Fruit fly (Drosophila melanogaster) whole organism, embryonic: ENCODE measurements around the gene CG17109.
A peak's percentile ranks its signal among the peaks of the same experiment; 100 is the strongest.

Source experiments
- Adf1 ChIP-seq: fragments of 200-800 bp; sonication (Bioruptor generic); IDR thresholded peaks from 2 replicates; pipeline ENCODE4 v1.3.6; 2022; ENCODE audit warnings: missing biosample characterization, missing genetic modification characterization
- CG10431 ChIP-seq: fragments of 200-800 bp; sonication (Bioruptor generic); optimal IDR thresholded peaks from 3 replicates; lab custom pipeline; 2018; ENCODE audit warnings: missing biosample characterization, mild to moderate bottlenecking, missing genetic modification characterization
- CG10543 ChIP-seq: fragments of 200-800 bp; sonication (Bioruptor generic); optimal IDR thresholded peaks from 3 replicates; lab custom pipeline; 2017; ENCODE audit warnings: missing biosample characterization, mild to moderate bottlenecking, missing genetic modification characterization, moderate library complexity
- CG13123 ChIP-seq: fragments of 200-800 bp; sonication (Bioruptor generic); optimal IDR thresholded peaks from 2 replicates; lab custom pipeline; 2016; ENCODE audit warnings: missing biosample characterization, missing genetic modification characterization
- CG14050 ChIP-seq: fragments of 200-800 bp; sonication (Bioruptor generic); IDR thresholded peaks from 3 replicates; pipeline ENCODE4 v1.3.6; 2022; ENCODE audit warnings: missing biosample characterization, missing genetic modification characterization
- CG15514 ChIP-seq: fragments of 200-800 bp; sonication (Bioruptor generic); optimal IDR thresholded peaks from 3 replicates; lab custom pipeline; 2017; ENCODE audit warnings: missing biosample characterization, missing genetic modification characterization, mild to moderate bottlenecking, moderate library complexity, missing genetic modification reagents
- CG18262 ChIP-seq: fragments of 200-800 bp; optimal IDR thresholded peaks from 3 replicates; lab custom pipeline; 2019; ENCODE audit warnings: missing biosample characterization, mild to moderate bottlenecking, missing genetic modification characterization, moderate library complexity
- CG32532 ChIP-seq: fragments of 200-800 bp; sonication (Bioruptor generic); IDR thresholded peaks from 2 replicates; pipeline ENCODE4 v1.3.6; 2022; ENCODE audit warnings: missing biosample characterization, missing genetic modification characterization
- CG34376 ChIP-seq: fragments of 200-800 bp; sonication (Bioruptor generic); optimal IDR thresholded peaks from 2 replicates; lab custom pipeline; 2018; ENCODE audit warnings: missing biosample characterization, mild to moderate bottlenecking, missing genetic modification characterization
- CG5180 ChIP-seq: fragments of 200-800 bp; sonication (Bioruptor generic); optimal IDR thresholded peaks from 3 replicates; lab custom pipeline; 2017; ENCODE audit warnings: missing biosample characterization, missing genetic modification characterization, mild to moderate bottlenecking, moderate library complexity, missing genetic modification reagents
- CG7372 ChIP-seq: fragments of 200-800 bp; sonication (Bioruptor generic); IDR thresholded peaks from 2 replicates; pipeline ENCODE4 v1.3.6; 2022; ENCODE audit warnings: missing biosample characterization, missing genetic modification characterization
- CG8478 ChIP-seq: fragments of >200 bp; optimal IDR thresholded peaks from 2 replicates; lab custom pipeline; 2018
- CoRest ChIP-seq: fragments of 200-800 bp; sonication (Bioruptor generic); optimal IDR thresholded peaks from 3 replicates; lab custom pipeline; 2018; ENCODE audit warnings: missing biosample characterization, mild to moderate bottlenecking, missing genetic modification characterization, moderate library complexity
- D ChIP-seq, 2 experiments: fragments of 200-800 bp in 1 of 2; fragments of >200 bp in 1 of 2; sonication (Bioruptor generic) in 1 of 2; optimal IDR thresholded peaks; 2 replicates in 1 of 2; 3 replicates in 1 of 2; lab custom pipeline; 2017; ENCODE audit warnings: mild to moderate bottlenecking in 1 of 2, missing biosample characterization in 1 of 2, missing genetic modification characterization in 1 of 2, missing genetic modification reagents in 1 of 2
- Dbx ChIP-seq: fragments of 200-800 bp; sonication (Bioruptor generic); IDR thresholded peaks from 3 replicates; pipeline ENCODE4 v1.3.6; 2022; ENCODE audit warnings: missing biosample characterization, missing genetic modification characterization
- Deaf1 ChIP-seq: fragments of 200-800 bp; optimal IDR thresholded peaks from 3 replicates; lab custom pipeline; 2019; ENCODE audit warnings: missing biosample characterization, mild to moderate bottlenecking, missing genetic modification characterization, moderate library complexity
- Dfd ChIP-seq, 2 experiments: fragments of >200 bp; optimal IDR thresholded peaks; 2 replicates each; lab custom pipeline; 2017; ENCODE audit warnings: missing biosample characterization in 2 of 2, missing genetic modification characterization in 2 of 2
- Elba2 ChIP-seq: fragments of 200-800 bp; sonication (Bioruptor generic); optimal IDR thresholded peaks from 3 replicates; lab custom pipeline; 2016; ENCODE audit warnings: missing biosample characterization, missing genetic modification characterization
- Ets65A ChIP-seq: fragments of 200-800 bp; sonication (Bioruptor generic); peaks from one replicate; lab custom pipeline; 2016; ENCODE audit warnings: missing biosample characterization, missing genetic modification characterization
- Jarid2 ChIP-seq: fragments of 200-800 bp; sonication (Bioruptor generic); optimal IDR thresholded peaks from 3 replicates; lab custom pipeline; 2017; ENCODE audit warnings: mild to moderate bottlenecking, missing biosample characterization, missing genetic modification reagents, missing genetic modification characterization
- MTF-1 ChIP-seq: fragments of 200-800 bp; sonication (Bioruptor generic); optimal IDR thresholded peaks from 2 replicates; lab custom pipeline; 2018; ENCODE audit warnings: missing biosample characterization, mild to moderate bottlenecking, missing genetic modification characterization, borderline replicate concordance
- ara ChIP-seq: fragments of 200-800 bp; sonication (Bioruptor generic); IDR thresholded peaks from 2 replicates; pipeline ENCODE4 v1.3.6; 2022; ENCODE audit warnings: missing biosample characterization, missing genetic modification characterization
- az2 ChIP-seq: fragments of 200-800 bp; sonication (Bioruptor generic); optimal IDR thresholded peaks from 3 replicates; lab custom pipeline; 2016; ENCODE audit warnings: missing biosample characterization, missing genetic modification characterization
- eve ChIP-seq, 2 experiments: fragments of >200 bp; optimal IDR thresholded peaks; 2 replicates each; lab custom pipeline; 2017; ENCODE audit warnings: missing biosample characterization in 2 of 2, missing genetic modification characterization in 2 of 2
- exex ChIP-seq: fragments of 200-800 bp; sonication (Bioruptor generic); optimal IDR thresholded peaks from 4 replicates; lab custom pipeline; 2018; ENCODE audit warnings: missing biosample characterization, mild to moderate bottlenecking, missing genetic modification characterization, moderate library complexity
- gcm ChIP-seq: fragments of 200-800 bp; sonication (Bioruptor generic); optimal IDR thresholded peaks from 2 replicates; lab custom pipeline; 2019; ENCODE audit warnings: missing biosample characterization, mild to moderate bottlenecking, missing genetic modification characterization, moderate library complexity
- grn ChIP-seq: fragments of 200-800 bp; sonication (Bioruptor generic); optimal IDR thresholded peaks from 3 replicates; lab custom pipeline; 2017; ENCODE audit warnings: missing biosample characterization, missing genetic modification characterization
- gsb-n ChIP-seq: fragments of 200-800 bp; sonication (Bioruptor generic); optimal IDR thresholded peaks from 3 replicates; lab custom pipeline; 2018; ENCODE audit warnings: missing biosample characterization, mild to moderate bottlenecking, missing genetic modification characterization
- lola ChIP-seq, 3 experiments: fragments of >200 bp in 2 of 3; fragments of 200-800 bp in 1 of 3; sonication (Bioruptor generic) in 1 of 3; optimal IDR thresholded peaks; 2 replicates each; lab custom pipeline; 2017 to 2019; ENCODE audit warnings: missing biosample characterization in 3 of 3, missing genetic modification characterization in 3 of 3, mild to moderate bottlenecking in 1 of 3, moderate library complexity in 1 of 3
- lov ChIP-seq, 2 experiments: fragments of 200-800 bp in 1 of 2; fragments of >200 bp in 1 of 2; sonication (Bioruptor generic) in 1 of 2; IDR thresholded peaks in 1 of 2; optimal IDR thresholded peaks in 1 of 2; 2 replicates in 1 of 2; 3 replicates in 1 of 2; pipeline versions ENCODE4 v1.3.6 to Lab custom; 2017 to 2022; ENCODE audit warnings: missing biosample characterization in 1 of 2, missing genetic modification characterization in 1 of 2
- mirr ChIP-seq: fragments of 200-800 bp; sonication (Bioruptor generic); optimal IDR thresholded peaks from 3 replicates; lab custom pipeline; 2018; ENCODE audit warnings: missing biosample characterization, mild to moderate bottlenecking, missing genetic modification characterization
- oc ChIP-seq: fragments of 200-800 bp; sonication (Bioruptor generic); optimal IDR thresholded peaks from 2 replicates; lab custom pipeline; 2018; ENCODE audit warnings: missing biosample characterization, mild to moderate bottlenecking, missing genetic modification characterization, moderate library complexity
- org-1 ChIP-seq: fragments of 200-800 bp; sonication (Bioruptor generic); optimal IDR thresholded peaks from 2 replicates; lab custom pipeline; 2017; ENCODE audit warnings: missing biosample characterization, missing genetic modification characterization
- pfk ChIP-seq: fragments of 200-800 bp; sonication (Bioruptor generic); optimal IDR thresholded peaks from 2 replicates; lab custom pipeline; 2018; ENCODE audit warnings: missing biosample characterization, mild to moderate bottlenecking, missing genetic modification characterization, moderate library complexity
- sd ChIP-seq: fragments of 200-800 bp; sonication (Bioruptor generic); optimal IDR thresholded peaks from 3 replicates; lab custom pipeline; 2018; ENCODE audit warnings: missing biosample characterization, mild to moderate bottlenecking, missing genetic modification characterization, moderate library complexity
- sens ChIP-seq: fragments of 200-800 bp; sonication (Bioruptor generic); peaks from one replicate; lab custom pipeline; 2016; ENCODE audit warnings: missing biosample characterization, missing genetic modification characterization
- slbo ChIP-seq: fragments of 200-800 bp; sonication (Bioruptor generic); IDR thresholded peaks from 2 replicates; pipeline ENCODE4 v1.3.6; 2022; ENCODE audit warnings: missing biosample characterization, missing genetic modification characterization
- slp2 ChIP-seq: fragments of 200-800 bp; sonication (Bioruptor generic); optimal IDR thresholded peaks from 2 replicates; lab custom pipeline; 2016; ENCODE audit warnings: missing biosample characterization, missing genetic modification characterization
- sug ChIP-seq: fragments of 200-800 bp; optimal IDR thresholded peaks from 2 replicates; lab custom pipeline; 2019; ENCODE audit warnings: missing biosample characterization, mild to moderate bottlenecking, missing genetic modification characterization, moderate library complexity
- toy ChIP-seq: fragments of 200-800 bp; sonication (Bioruptor generic); IDR thresholded peaks from 2 replicates; pipeline ENCODE4 v1.3.6; 2022; ENCODE audit warnings: missing biosample characterization, missing genetic modification characterization
- twi ChIP-seq: fragments of 200-800 bp; optimal IDR thresholded peaks from 2 replicates; lab custom pipeline; 2019; ENCODE audit warnings: missing biosample characterization, mild to moderate bottlenecking, missing genetic modification characterization, moderate library complexity
- vnd ChIP-seq: fragments of 200-800 bp; sonication (Bioruptor generic); IDR thresholded peaks from 3 replicates; pipeline ENCODE4 v1.3.6; 2022; ENCODE audit warnings: missing biosample characterization, missing genetic modification characterization; ENCODE audit not compliant: partially characterized antibody
- zf30C ChIP-seq: fragments of 200-800 bp; sonication (Bioruptor generic); optimal IDR thresholded peaks from 3 replicates; lab custom pipeline; 2018; ENCODE audit warnings: missing biosample characterization, mild to moderate bottlenecking, missing genetic modification characterization

CG17109 gene

dm6 chr3R:23139634-23140010 is 44.1 kb downstream of the CG17109 start (continued):
- TF ChIP-seq mirr (GFP tag; lab: Kevin White, UChicago) (peak; percentile 90), slbo (peak; percentile 41; the same call in 1 of the 2 replicates), CG32532 (GFP tag; lab: Robert Waterston, UW) (0 out of 2 replicates have a peak, but pooled peaks have one; percentile 8), zf30C (GFP tag; lab: Kevin White, UChicago) (peak; percentile 24), CG8478 (lab: Kevin White, UChicago) (no peak)

dm6 chr3R:23140280-23140679 is 44.8 kb downstream of the CG17109 start:
- TF ChIP-seq CG14050 (GFP tag; lab: Robert Waterston, UW), result no peak
- peak; percentile 83 for TF ChIP-seq sug (tag; lab: Kevin White, UChicago)
- no peak for TF ChIP-seq CG10431 (GFP tag; lab: Kevin White, UChicago)
- peak; percentile 90 for TF ChIP-seq exex (tag; lab: Kevin White, UChicago)
- TF ChIP-seq grn, result peak; percentile 85
- peak; percentile 41 for TF ChIP-seq CG34376 (GFP tag; lab: Kevin White, UChicago)
- peak; percentile 14 for TF ChIP-seq MTF-1 (GFP tag; lab: Kevin White, UChicago)
- peak; percentile 3 for TF ChIP-seq Deaf1

dm6 chr3R:23141113-23141512 is 45.6 kb downstream of the CG17109 start:
- TF ChIP-seq sens (GFP tag; lab: Kevin White, UChicago) (peak; percentile 36), CG7372 (peak; percentile 68), Jarid2 (GFP tag; lab: Kevin White, UChicago) (no peak), oc (tag; lab: Kevin White, UChicago) (no peak), Ets65A (peak; percentile 79), Dbx (0 out of 3 replicates have a peak, but pooled peaks have one; percentile 19), CG8478 (lab: Kevin White, UChicago) (peak; percentile 38)

dm6 chr3R:23141678-23142338 is 46.3 kb downstream of the CG17109 start, which contains the start of gene hh:
TSS of gene hh (minus strand) at chr3R:23141906.
- TF ChIP-seq lola (GFP tag; optimal IDR thresholded peaks at IDR 0.05; lab: Kevin White, UChicago), result no peak
- TF ChIP-seq lov (optimal IDR thresholded peaks at IDR 0.05; lab: Kevin White, UChicago), result no peak
- TF ChIP-seq lov (GFP tag; IDR thresholded peaks at IDR 0.05; lab: Robert Waterston, UW), result no peak
- peak; percentile 54 for TF ChIP-seq CG5180
- no peak for TF ChIP-seq org-1 (GFP tag; lab: Kevin White, UChicago)
- peak; percentile 97 for TF ChIP-seq twi (tag; lab: Kevin White, UChicago)
- peak; percentile 50; the same call in 2 of the 3 replicates for TF ChIP-seq vnd (GFP tag; lab: Robert Waterston, UW)
- peak; percentile 83 for TF ChIP-seq Elba2 (GFP tag; lab: Kevin White, UChicago)
- peak; percentile 40 for TF ChIP-seq sd (tag; lab: Kevin White, UChicago)
- no peak for TF ChIP-seq CG13123 (GFP tag; lab: Kevin White, UChicago)
- TF ChIP-seq az2, result no peak
- peak; percentile 35; the same call in 1 of the 2 replicates for TF ChIP-seq Adf1
- TF ChIP-seq oc (tag; lab: Kevin White, UChicago), result peak; percentile 24
- no peak for TF ChIP-seq slp2
- TF ChIP-seq CG18262 (tag; lab: Kevin White, UChicago), result no peak
- 0 out of 2 replicates have a peak, but pooled peaks have one; percentile 27 for TF ChIP-seq ara
- peak; percentile 26 for TF ChIP-seq gsb-n
- peak; percentile 43 for TF ChIP-seq gcm (GFP tag; lab: Kevin White, UChicago)
- no peak for TF ChIP-seq pfk
- TF ChIP-seq eve (GFP tag; optimal IDR thresholded peaks at IDR 0.05; lab: Kevin White, UChicago), result no peak
- TF ChIP-seq sens (GFP tag; lab: Kevin White, UChicago), result peak; percentile 42
- peak; percentile 60 for TF ChIP-seq CoRest
- peak; percentile 95 for TF ChIP-seq Deaf1
- TF ChIP-seq toy, result no peak
- peak; percentile 9 for TF ChIP-seq CG15514
- peak; percentile 98 for TF ChIP-seq D (optimal IDR thresholded peaks at IDR 0.05; lab: Kevin White, UChicago)
- TF ChIP-seq D (GFP tag; optimal IDR thresholded peaks at IDR 0.05; lab: Kevin White, UChicago), result no peak
- TF ChIP-seq CG10543, result peak; percentile 21
- peak in 1 of 2 experiments; percentile 66 for TF ChIP-seq Dfd (GFP tag; optimal IDR thresholded peaks at IDR 0.05; lab: Kevin White, UChicago)
